Fruit fly (Drosophila melanogaster) whole organism, embryonic: Measurements from ENCODE around the gene por.

Experiments
- CG13624 ChIP-seq: fragments of 200-800 bp; sonication (Bioruptor generic); optimal IDR thresholded peaks from 2 replicates; lab custom pipeline; 2016; ENCODE audit warnings: missing biosample characterization, missing genetic modification characterization
- CG14667 ChIP-seq: fragments of 200-800 bp; sonication (Bioruptor generic); IDR thresholded peaks from 2 replicates; pipeline ENCODE4 v1.3.6; 2022; ENCODE audit warnings: missing biosample characterization, missing genetic modification characterization
- CG33213 ChIP-seq: fragments of 200-800 bp; sonication (Bioruptor generic); optimal IDR thresholded peaks from 3 replicates; lab custom pipeline; 2016; ENCODE audit warnings: missing biosample characterization, missing genetic modification characterization
- CG33557 ChIP-seq: fragments of 200-800 bp; sonication (Bioruptor generic); optimal IDR thresholded peaks from 2 replicates; lab custom pipeline; 2019; ENCODE audit warnings: missing biosample characterization, mild to moderate bottlenecking, missing genetic modification characterization, moderate library complexity
- CG3995 ChIP-seq: fragments of 200-800 bp; sonication (Bioruptor generic); optimal IDR thresholded peaks from 3 replicates; lab custom pipeline; 2016; ENCODE audit warnings: missing biosample characterization, missing genetic modification characterization
- CG7963 ChIP-seq: fragments of 200-800 bp; sonication (Bioruptor generic); IDR thresholded peaks from 3 replicates; pipeline ENCODE4 v1.3.6; 2022; ENCODE audit warnings: missing biosample characterization, missing genetic modification characterization; ENCODE audit not compliant: partially characterized antibody
- Dad ChIP-seq: fragments of 200-800 bp; sonication (Bioruptor generic); optimal IDR thresholded peaks from 3 replicates; lab custom pipeline; 2016; ENCODE audit warnings: missing biosample characterization, missing genetic modification characterization
- E2f1 ChIP-seq: fragments of 200-800 bp; sonication (Bioruptor generic); IDR thresholded peaks from 2 replicates; pipeline ENCODE4 v1.3.6; 2022; ENCODE audit warnings: missing biosample characterization, missing genetic modification characterization
- Nf-YB ChIP-seq: fragments of 200-800 bp; sonication (Bioruptor generic); optimal IDR thresholded peaks from 3 replicates; lab custom pipeline; 2019; ENCODE audit warnings: missing biosample characterization, mild to moderate bottlenecking, missing genetic modification characterization, moderate library complexity
- kay ChIP-seq: fragments of 200-800 bp; sonication (Bioruptor generic); optimal IDR thresholded peaks from 2 replicates; lab custom pipeline; 2016; ENCODE audit warnings: missing biosample characterization, missing genetic modification characterization
- lilli ChIP-seq: fragments of 200-800 bp; sonication (Bioruptor generic); optimal IDR thresholded peaks from 3 replicates; lab custom pipeline; 2016; ENCODE audit warnings: missing biosample characterization, missing genetic modification characterization
- pan ChIP-seq, 4 experiments: fragments of >200 bp in 3 of 4; fragments of 200-800 bp in 1 of 4; sonication (Bioruptor generic) in 1 of 4; optimal IDR thresholded peaks in 3 of 4; IDR thresholded peaks in 1 of 4; 2 replicates each; pipeline versions ENCODE4 v1.3.6 to Lab custom; 2017 to 2022; ENCODE audit warnings: missing biosample characterization in 2 of 4, missing genetic modification characterization in 2 of 4, mixed read lengths in 1 of 4
- pnt ChIP-seq: fragments of 200-800 bp; sonication (Bioruptor generic); optimal IDR thresholded peaks from 3 replicates; lab custom pipeline; 2016; ENCODE audit warnings: missing biosample characterization, missing genetic modification characterization

DNA sequence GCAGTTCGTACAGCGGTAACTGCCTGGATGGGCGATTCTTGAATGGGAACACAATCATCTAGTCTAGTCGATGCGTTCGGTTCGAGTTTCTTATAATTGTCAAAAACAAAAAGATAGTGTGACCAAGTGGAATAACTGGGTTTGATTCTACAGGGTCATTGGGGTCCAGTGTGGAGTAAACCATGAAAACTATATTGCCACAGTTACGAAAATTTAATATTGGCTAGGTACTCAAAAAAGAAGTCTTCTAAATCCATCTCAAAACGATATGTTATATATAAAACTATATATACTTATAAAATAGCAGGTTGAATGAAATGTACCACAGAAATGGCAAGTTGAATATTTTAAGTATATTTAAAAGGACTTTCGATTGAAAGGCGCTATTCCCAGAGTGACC, 20.3 kb upstream of the por start, which contains the start of gene CG34328:
- TF ChIP-seq Nf-YB (GFP tag; lab: Kevin White, UChicago), result no peak
- no peak for TF ChIP-seq CG7963 (GFP tag; lab: Robert Waterston, UW)
- no peak for TF ChIP-seq CG33213 (GFP tag; lab: Kevin White, UChicago)
- TF ChIP-seq E2f1, result no peak
- TF ChIP-seq CG3995, result no peak
- TF ChIP-seq pnt (GFP tag; lab: Kevin White, UChicago), result no peak
- TF ChIP-seq kay, result no peak
- TF ChIP-seq lilli, result no peak
- TF ChIP-seq CG14667 (GFP tag; lab: Robert Waterston, UW), result no peak
- no peak for TF ChIP-seq Dad
- no peak for TF ChIP-seq pan (optimal IDR thresholded peaks at IDR 0.05; lab: Kevin White, UChicago)
- no peak for TF ChIP-seq pan (GFP tag; optimal IDR thresholded peaks at IDR 0.05 in 1 of 2, IDR thresholded peaks at IDR 0.05 in 1 of 2)
- no peak for TF ChIP-seq CG13624 (GFP tag; lab: Kevin White, UChicago)
- TF ChIP-seq CG33557 (GFP tag; lab: Kevin White, UChicago), result no peak
